Fruit fly (Drosophila melanogaster) whole organism, prepupa: ENCODE data around the gene Bub1.
A peak's percentile ranks its signal among the peaks of the same experiment; 100 is the strongest.

Experiments used
- CG10631 ChIP-seq: fragments of 200-800 bp; sonication (Bioruptor generic); optimal IDR thresholded peaks from 2 replicates; lab custom pipeline; 2016; ENCODE audit warnings: missing biosample characterization, missing genetic modification characterization
- CG10669 ChIP-seq: fragments of 200-800 bp; sonication (Bioruptor generic); optimal IDR thresholded peaks from 3 replicates; lab custom pipeline; 2018; ENCODE audit warnings: missing biosample characterization, mild to moderate bottlenecking, missing genetic modification characterization, moderate library complexity
- CG11294 ChIP-seq: fragments of 200-800 bp; sonication (Bioruptor generic); IDR thresholded peaks from 2 replicates; pipeline ENCODE4 v1.3.6; 2022; ENCODE audit warnings: missing biosample characterization, missing genetic modification characterization
- CG11762 ChIP-seq: fragments of 200-800 bp; sonication (Bioruptor generic); optimal IDR thresholded peaks from 3 replicates; lab custom pipeline; 2016; ENCODE audit warnings: missing biosample characterization, missing genetic modification characterization; ENCODE audit not compliant: insufficient read depth
- CG11902 ChIP-seq: fragments of 200-800 bp; sonication (Bioruptor generic); optimal IDR thresholded peaks from 3 replicates; lab custom pipeline; 2016; ENCODE audit warnings: missing biosample characterization, missing genetic modification characterization
- CG15336 ChIP-seq: fragments of 200-800 bp; sonication (Bioruptor generic); IDR thresholded peaks from 2 replicates; pipeline ENCODE4 v1.3.6; 2022; ENCODE audit warnings: missing biosample characterization, missing genetic modification characterization
- CG1621 ChIP-seq: fragments of 200-800 bp; sonication (Bioruptor generic); optimal IDR thresholded peaks from 3 replicates; lab custom pipeline; 2018; ENCODE audit warnings: missing biosample characterization, mild to moderate bottlenecking, missing genetic modification characterization
- CG16779 ChIP-seq: fragments of 200-800 bp; sonication (Bioruptor generic); optimal IDR thresholded peaks from 3 replicates; lab custom pipeline; 2017; ENCODE audit warnings: missing biosample characterization, mild to moderate bottlenecking, missing genetic modification characterization
- CG3032 ChIP-seq: fragments of 200-800 bp; optimal IDR thresholded peaks from 2 replicates; lab custom pipeline; 2019; ENCODE audit warnings: missing biosample characterization, mild to moderate bottlenecking, missing genetic modification characterization, moderate library complexity
- CG32006 ChIP-seq: fragments of 200-800 bp; sonication (Bioruptor generic); optimal IDR thresholded peaks from 3 replicates; lab custom pipeline; 2017; ENCODE audit warnings: missing biosample characterization, mild to moderate bottlenecking, missing genetic modification characterization
- CG34406 ChIP-seq: fragments of 200-800 bp; sonication (Bioruptor generic); optimal IDR thresholded peaks from 3 replicates; lab custom pipeline; 2016; ENCODE audit warnings: missing biosample characterization, missing genetic modification characterization
- CG4318 ChIP-seq: fragments of 200-800 bp; sonication (Bioruptor generic); optimal IDR thresholded peaks from 3 replicates; lab custom pipeline; 2017; ENCODE audit warnings: missing biosample characterization, mild to moderate bottlenecking, missing genetic modification characterization
- CG6163 ChIP-seq: fragments of 200-800 bp; sonication (Bioruptor generic); IDR thresholded peaks from 3 replicates; pipeline ENCODE4 v1.3.6; 2022; ENCODE audit warnings: missing biosample characterization, missing genetic modification characterization
- CG6276 ChIP-seq: fragments of 200-800 bp; sonication (Bioruptor generic); optimal IDR thresholded peaks from 2 replicates; lab custom pipeline; 2017; ENCODE audit warnings: missing biosample characterization, mild to moderate bottlenecking, missing genetic modification characterization
- CG6808 ChIP-seq: fragments of 200-800 bp; sonication (Bioruptor generic); optimal IDR thresholded peaks from 3 replicates; lab custom pipeline; 2017; ENCODE audit warnings: missing biosample characterization, missing genetic modification characterization, mild to moderate bottlenecking, moderate library complexity, missing genetic modification reagents
- CG6854 ChIP-seq: fragments of 200-800 bp; sonication (Bioruptor generic); optimal IDR thresholded peaks from 2 replicates; lab custom pipeline; 2017; ENCODE audit warnings: missing biosample characterization, mild to moderate bottlenecking, missing genetic modification characterization
- CG8119 ChIP-seq: fragments of 200-800 bp; sonication (Bioruptor generic); IDR thresholded peaks from 3 replicates; pipeline ENCODE4 v1.3.6; 2022; ENCODE audit warnings: missing biosample characterization, missing genetic modification characterization
- CG8632 ChIP-seq: fragments of 200-800 bp; sonication (Bioruptor generic); optimal IDR thresholded peaks from 3 replicates; lab custom pipeline; 2016; ENCODE audit warnings: missing biosample characterization, missing genetic modification characterization
- CG9139 ChIP-seq: fragments of 200-800 bp; sonication (Bioruptor generic); optimal IDR thresholded peaks from 3 replicates; lab custom pipeline; 2017; ENCODE audit warnings: missing biosample characterization, mild to moderate bottlenecking, missing genetic modification characterization
- Eip75B ChIP-seq: fragments of 200-800 bp; sonication (Bioruptor generic); optimal IDR thresholded peaks from 3 replicates; lab custom pipeline; 2016; ENCODE audit warnings: missing biosample characterization, missing genetic modification characterization
- Eip78C ChIP-seq: fragments of 200-800 bp; sonication (Bioruptor generic); peaks from one replicate; lab custom pipeline; 2016; ENCODE audit warnings: missing biosample characterization, missing genetic modification characterization
- Eip93F ChIP-seq: fragments of 200-800 bp; sonication (Bioruptor generic); optimal IDR thresholded peaks from 2 replicates; lab custom pipeline; 2016; ENCODE audit warnings: missing biosample characterization, mild to moderate bottlenecking, missing genetic modification characterization
- Ets21C ChIP-seq: fragments of 200-800 bp; sonication (Bioruptor generic); optimal IDR thresholded peaks from 3 replicates; lab custom pipeline; 2016; ENCODE audit warnings: missing biosample characterization, missing genetic modification characterization
- Ets96B ChIP-seq: fragments of 200-800 bp; optimal IDR thresholded peaks from 2 replicates; lab custom pipeline; 2019; ENCODE audit warnings: missing biosample characterization, mild to moderate bottlenecking, missing genetic modification characterization, moderate library complexity
- Gug ChIP-seq: fragments of 200-800 bp; sonication (Bioruptor generic); IDR thresholded peaks from 2 replicates; pipeline ENCODE4 v1.3.6; 2022; ENCODE audit warnings: missing biosample characterization, missing genetic modification characterization
- Hr38 ChIP-seq: sonication (Bioruptor generic); optimal IDR thresholded peaks from 2 replicates; lab custom pipeline; 2016; ENCODE audit warnings: missing biosample characterization, missing genetic modification characterization
- Hr39 ChIP-seq: fragments of 200-800 bp; sonication (Bioruptor generic); optimal IDR thresholded peaks from 2 replicates; lab custom pipeline; 2016; ENCODE audit warnings: missing biosample characterization, missing genetic modification characterization
- Lpt ChIP-seq: fragments of 200-800 bp; sonication (Bioruptor generic); optimal IDR thresholded peaks from 3 replicates; lab custom pipeline; 2016; ENCODE audit warnings: missing biosample characterization, missing genetic modification characterization
- Met ChIP-seq: fragments of 200-800 bp; sonication (Bioruptor generic); optimal IDR thresholded peaks from 3 replicates; lab custom pipeline; 2016; ENCODE audit warnings: missing biosample characterization, missing genetic modification characterization
- Sox14 ChIP-seq: fragments of 200-800 bp; sonication (Bioruptor generic); optimal IDR thresholded peaks from 3 replicates; lab custom pipeline; 2016; ENCODE audit warnings: missing biosample characterization, missing genetic modification characterization
- Sox15 ChIP-seq: fragments of 200-800 bp; sonication (Bioruptor generic); optimal IDR thresholded peaks from 3 replicates; lab custom pipeline; 2016; ENCODE audit warnings: missing biosample characterization, missing genetic modification characterization
- achi ChIP-seq: fragments of 200-800 bp; sonication (Bioruptor generic); optimal IDR thresholded peaks from 3 replicates; lab custom pipeline; 2016; ENCODE audit warnings: missing biosample characterization, missing genetic modification characterization
- cyc ChIP-seq: fragments of 200-800 bp; sonication (Bioruptor generic); optimal IDR thresholded peaks from 3 replicates; lab custom pipeline; 2016; ENCODE audit warnings: missing biosample characterization, missing genetic modification characterization
- dac ChIP-seq: fragments of 200-800 bp; sonication (Bioruptor generic); optimal IDR thresholded peaks from 2 replicates; lab custom pipeline; 2017; ENCODE audit warnings: missing biosample characterization, mild to moderate bottlenecking, missing genetic modification characterization
- dsx ChIP-seq: fragments of 200-800 bp; optimal IDR thresholded peaks from 3 replicates; lab custom pipeline; 2019; ENCODE audit warnings: missing biosample characterization, mild to moderate bottlenecking, missing genetic modification characterization, moderate library complexity; ENCODE audit not compliant: poor library complexity, severe bottlenecking
- eg ChIP-seq: fragments of 200-800 bp; sonication (Bioruptor generic); IDR thresholded peaks from 3 replicates; pipeline ENCODE4 v1.3.6; 2022; ENCODE audit warnings: missing biosample characterization, missing genetic modification characterization
- esn ChIP-seq: fragments of 200-800 bp; sonication (Bioruptor generic); optimal IDR thresholded peaks from 2 replicates; lab custom pipeline; 2016; ENCODE audit warnings: missing biosample characterization, mild to moderate bottlenecking, missing genetic modification characterization, moderate library complexity
- fd59A ChIP-seq: fragments of 200-800 bp; sonication (Bioruptor generic); optimal IDR thresholded peaks from 2 replicates; lab custom pipeline; 2017; ENCODE audit warnings: missing biosample characterization, mild to moderate bottlenecking, missing genetic modification characterization, missing genetic modification reagents
- fd85E ChIP-seq: fragments of 200-800 bp; sonication (Bioruptor generic); optimal IDR thresholded peaks from 3 replicates; lab custom pipeline; 2016; ENCODE audit warnings: missing biosample characterization, missing genetic modification characterization
- lz ChIP-seq: fragments of 200-800 bp; sonication (Bioruptor generic); optimal IDR thresholded peaks from 3 replicates; lab custom pipeline; 2016; ENCODE audit warnings: missing biosample characterization, missing genetic modification characterization
- net ChIP-seq: fragments of 200-800 bp; sonication (Bioruptor generic); optimal IDR thresholded peaks from 3 replicates; lab custom pipeline; 2016; ENCODE audit warnings: missing biosample characterization, missing genetic modification characterization
- pdm3 ChIP-seq: fragments of 200-800 bp; sonication (Bioruptor generic); optimal IDR thresholded peaks from 3 replicates; lab custom pipeline; 2016; ENCODE audit warnings: missing biosample characterization, missing genetic modification characterization
- salr ChIP-seq, 2 experiments: fragments of 200-800 bp; sonication (Bioruptor generic); optimal IDR thresholded peaks; 3 replicates each; lab custom pipeline; 2016 to 2018; ENCODE audit warnings: missing biosample characterization in 2 of 2, missing genetic modification characterization in 2 of 2, mild to moderate bottlenecking in 1 of 2
- spab ChIP-seq: fragments of 200-800 bp; sonication (Bioruptor generic); optimal IDR thresholded peaks from 2 replicates; lab custom pipeline; 2017; ENCODE audit warnings: missing biosample characterization, mild to moderate bottlenecking, missing genetic modification characterization, missing genetic modification reagents
- ss ChIP-seq, 2 experiments: fragments of 200-800 bp; sonication (Bioruptor generic); optimal IDR thresholded peaks; 2 replicates in 1 of 2; 3 replicates in 1 of 2; lab custom pipeline; 2017 to 2018; ENCODE audit warnings: mild to moderate bottlenecking in 2 of 2, missing biosample characterization in 2 of 2, missing genetic modification characterization in 2 of 2, moderate library complexity in 1 of 2
- svp ChIP-seq: fragments of 200-800 bp; sonication (Bioruptor generic); peaks from one replicate; lab custom pipeline; 2016; ENCODE audit warnings: missing biosample characterization, missing genetic modification characterization
- topi ChIP-seq: fragments of 200-800 bp; sonication (Bioruptor generic); optimal IDR thresholded peaks from 3 replicates; lab custom pipeline; 2016; ENCODE audit warnings: missing biosample characterization, missing genetic modification characterization

Gene Bub1

DNA sequence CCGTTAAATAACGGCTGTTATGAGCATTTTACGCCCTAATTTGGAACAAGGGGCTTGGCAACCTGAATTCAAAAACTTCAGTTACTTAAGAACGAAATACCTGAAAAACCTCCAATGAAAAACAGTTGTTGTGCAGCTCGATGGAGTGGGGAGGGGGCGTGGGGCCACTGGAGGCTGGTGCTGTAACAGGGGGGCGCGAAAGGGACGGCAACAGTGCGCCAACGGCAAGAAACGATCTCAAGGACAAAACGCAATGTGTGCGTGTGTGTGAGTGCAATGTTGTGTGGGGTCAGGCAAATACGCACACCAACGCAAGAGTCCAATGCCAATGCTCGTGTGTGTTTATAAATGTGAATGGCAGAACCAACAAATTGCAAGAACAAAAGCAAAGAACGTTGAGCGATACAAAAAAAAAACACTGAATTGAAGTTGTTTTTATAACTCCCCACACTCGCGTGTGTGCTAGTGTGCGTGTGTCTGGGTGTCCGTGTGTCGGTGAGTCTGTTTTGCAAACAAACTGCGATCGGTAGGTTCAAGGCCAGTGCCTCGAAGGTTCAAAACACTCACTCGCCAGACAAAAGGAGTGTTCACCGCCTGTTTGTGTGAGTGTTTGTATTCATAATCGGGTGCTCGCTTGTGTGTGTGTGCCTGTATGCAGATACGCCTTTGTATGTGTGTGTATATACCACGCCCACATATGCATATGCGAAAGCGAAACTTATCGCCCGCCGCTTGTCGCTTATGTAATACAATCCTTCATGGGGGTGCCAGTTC lies 13.4 kb downstream of the Bub1 start:
- TF ChIP-seq Lpt (peak; percentile 25), dsx (GFP tag; lab: Kevin White, UChicago) (peak; percentile 66), CG3032 (tag; lab: Kevin White, UChicago) (peak; percentile 34), CG32006 (GFP tag; lab: Kevin White, UChicago) (no peak), CG15336 (GFP tag; lab: Robert Waterston, UW) (no peak), Hr39 (GFP tag; lab: Kevin White, UChicago) (peak; percentile 68), CG8119 (GFP tag; lab: Robert Waterston, UW) (no peak), net (GFP tag; lab: Kevin White, UChicago) (no peak), ss (GFP tag; optimal IDR thresholded peaks at IDR 0.05; lab: Kevin White, UChicago) (peak; percentile 30 to 33), CG10631 (no peak), achi (GFP tag; lab: Kevin White, UChicago) (no peak), CG11294 (GFP tag; lab: Robert Waterston, UW) (no peak), Sox14 (peak; percentile 40), salr (GFP tag; optimal IDR thresholded peaks at IDR 0.05; lab: Kevin White, UChicago) (peak in 1 of 2 experiments; percentile 17), Ets96B (tag; lab: Kevin White, UChicago) (peak; percentile 21), Hr38 (GFP tag; lab: Kevin White, UChicago) (no peak), CG6808 (peak; percentile 20), eg (GFP tag; lab: Robert Waterston, UW) (peak; percentile 5; the same call in 1 of the 3 replicates), CG10669 (GFP tag; lab: Kevin White, UChicago) (peak; percentile 8), fd59A (GFP tag; lab: Kevin White, UChicago) (no peak), CG11762 (GFP tag; lab: Kevin White, UChicago) (no peak), Sox15 (GFP tag; lab: Kevin White, UChicago) (no peak), CG6163 (GFP tag; lab: Robert Waterston, UW) (peak; percentile 35; the same call in 2 of the 3 replicates), fd85E (no peak), CG1621 (tag; lab: Kevin White, UChicago) (peak; percentile 34), Eip75B (peak; percentile 20)

dm6 chr2L:5292643-5292963 lies 13.9 kb downstream of the Bub1 start:
- peak; percentile 86 for TF ChIP-seq CG16779 (tag; lab: Kevin White, UChicago)
- TF ChIP-seq Eip75B = peak; percentile 91
- TF ChIP-seq Ets96B (tag; lab: Kevin White, UChicago) = peak; percentile 98
- TF ChIP-seq Ets21C (GFP tag; lab: Kevin White, UChicago) = peak; percentile 89
- peak; percentile 73 for TF ChIP-seq Gug (GFP tag; lab: Robert Waterston, UW)
- TF ChIP-seq eg (GFP tag; lab: Robert Waterston, UW) = peak; percentile 78
- peak; percentile 53 for TF ChIP-seq CG4318 (GFP tag; lab: Kevin White, UChicago)
- TF ChIP-seq spab (GFP tag; lab: Kevin White, UChicago) = peak; percentile 94
- TF ChIP-seq CG6276 (GFP tag; lab: Kevin White, UChicago) = peak; percentile 44
- peak; percentile 94 for TF ChIP-seq lz (GFP tag; lab: Kevin White, UChicago)
- TF ChIP-seq dac (GFP tag; lab: Kevin White, UChicago) = no peak
- TF ChIP-seq esn (GFP tag; lab: Kevin White, UChicago) = peak; percentile 94
- TF ChIP-seq fd85E = peak; percentile 82
- peak; percentile 92 for TF ChIP-seq svp (GFP tag; lab: Kevin White, UChicago)
- TF ChIP-seq Met (GFP tag; lab: Kevin White, UChicago) = peak; percentile 94
- TF ChIP-seq Sox14 = peak; percentile 74
- peak; percentile 95 for TF ChIP-seq cyc (GFP tag; lab: Kevin White, UChicago)
- peak; percentile 99 for TF ChIP-seq Eip78C (GFP tag; lab: Kevin White, UChicago)
- TF ChIP-seq ss (GFP tag; optimal IDR thresholded peaks at IDR 0.05; lab: Kevin White, UChicago) = peak; percentile 72 to 94
- TF ChIP-seq Hr39 (GFP tag; lab: Kevin White, UChicago) = peak; percentile 89
- TF ChIP-seq CG15336 (GFP tag; lab: Robert Waterston, UW) = peak; percentile 77
- TF ChIP-seq Eip93F = peak; percentile 84
- TF ChIP-seq topi (GFP tag; lab: Kevin White, UChicago) = peak; percentile 95
- TF ChIP-seq CG11294 (GFP tag; lab: Robert Waterston, UW) = peak; percentile 66
- TF ChIP-seq CG34406 = peak; percentile 92
- TF ChIP-seq CG8632 = peak; percentile 94
- peak; percentile 90 for TF ChIP-seq CG9139 (GFP tag; lab: Kevin White, UChicago)
- TF ChIP-seq Lpt = peak; percentile 33
- peak; percentile 92 for TF ChIP-seq Sox15 (GFP tag; lab: Kevin White, UChicago)
- peak; percentile 92 for TF ChIP-seq achi (GFP tag; lab: Kevin White, UChicago)
- TF ChIP-seq CG6854 = peak; percentile 77
- TF ChIP-seq CG11902 (GFP tag; lab: Kevin White, UChicago) = peak; percentile 94
- peak; percentile 94 for TF ChIP-seq pdm3 (GFP tag; lab: Kevin White, UChicago)
